Fruit fly (Drosophila melanogaster) whole organism, pupa: ENCODE results near the gene Sap-r.

Experiments
- CG10348 ChIP-seq: fragments of 200-800 bp; sonication (Bioruptor generic); IDR thresholded peaks from 2 replicates; pipeline ENCODE4 v1.3.6; 2022; ENCODE audit warnings: missing biosample characterization, missing genetic modification characterization
- CG12605 ChIP-seq: fragments of 200-800 bp; sonication (Bioruptor generic); IDR thresholded peaks from 2 replicates; pipeline ENCODE4 v1.3.6; 2022; ENCODE audit warnings: missing biosample characterization, missing genetic modification characterization
- CG13204 ChIP-seq: fragments of 200-800 bp; sonication (Bioruptor generic); optimal IDR thresholded peaks from 2 replicates; lab custom pipeline; 2018; ENCODE audit warnings: missing biosample characterization, mild to moderate bottlenecking, missing genetic modification characterization, moderate library complexity
- CG14655 ChIP-seq: fragments of 200-800 bp; sonication (Bioruptor generic); optimal IDR thresholded peaks from 3 replicates; lab custom pipeline; 2017; ENCODE audit warnings: mild to moderate bottlenecking, missing biosample characterization, missing genetic modification reagents, missing genetic modification characterization
- CG15710 ChIP-seq: fragments of 200-800 bp; sonication (Bioruptor generic); optimal IDR thresholded peaks from 2 replicates; lab custom pipeline; 2018; ENCODE audit warnings: missing biosample characterization, mild to moderate bottlenecking, missing genetic modification characterization, moderate library complexity
- CG17806 ChIP-seq: fragments of 200-800 bp; sonication (Bioruptor generic); optimal IDR thresholded peaks from 2 replicates; lab custom pipeline; 2018; ENCODE audit warnings: missing biosample characterization, mild to moderate bottlenecking, missing genetic modification characterization, moderate library complexity
- CG32121 ChIP-seq: fragments of 200-800 bp; sonication (Bioruptor generic); IDR thresholded peaks from 2 replicates; pipeline ENCODE4 v1.3.6; 2022; ENCODE audit warnings: missing biosample characterization, missing genetic modification characterization
- CG34367 ChIP-seq: fragments of 200-800 bp; sonication (Bioruptor generic); optimal IDR thresholded peaks from 2 replicates; lab custom pipeline; 2018; ENCODE audit warnings: missing biosample characterization, mild to moderate bottlenecking, missing genetic modification characterization
- CG4496 ChIP-seq: fragments of 200-800 bp; sonication (Bioruptor generic); IDR thresholded peaks from 3 replicates; pipeline ENCODE4 v1.3.6; 2022; ENCODE audit warnings: missing biosample characterization, missing genetic modification characterization
- CG8159 ChIP-seq: fragments of 200-800 bp; sonication (Bioruptor generic); optimal IDR thresholded peaks from 3 replicates; lab custom pipeline; 2018; ENCODE audit warnings: missing biosample characterization, mild to moderate bottlenecking, missing genetic modification characterization, moderate library complexity
- CG8301 ChIP-seq: fragments of 200-800 bp; sonication (Bioruptor generic); optimal IDR thresholded peaks from 2 replicates; lab custom pipeline; 2018; ENCODE audit warnings: missing biosample characterization, mild to moderate bottlenecking, missing genetic modification characterization
- CG9948 ChIP-seq: fragments of 200-800 bp; sonication (Bioruptor generic); optimal IDR thresholded peaks from 2 replicates; lab custom pipeline; 2018; ENCODE audit warnings: missing biosample characterization, mild to moderate bottlenecking, missing genetic modification characterization, moderate library complexity
- D1 ChIP-seq: fragments of 200-800 bp; sonication (Bioruptor generic); optimal IDR thresholded peaks from 2 replicates; lab custom pipeline; 2018; ENCODE audit warnings: missing biosample characterization, mild to moderate bottlenecking, missing genetic modification characterization, moderate library complexity
- EcR ChIP-seq: fragments of 200-800 bp; sonication (Bioruptor generic); optimal IDR thresholded peaks from 3 replicates; lab custom pipeline; 2019; ENCODE audit warnings: missing biosample characterization, missing genetic modification characterization, mild to moderate bottlenecking, moderate library complexity, missing genetic modification reagents
- Ets98B ChIP-seq: fragments of 200-800 bp; sonication (Bioruptor generic); IDR thresholded peaks from 2 replicates; pipeline ENCODE4 v1.3.6; 2022; ENCODE audit warnings: missing biosample characterization, missing genetic modification characterization
- Pif1A ChIP-seq: fragments of 200-800 bp; sonication (Bioruptor generic); optimal IDR thresholded peaks from 3 replicates; lab custom pipeline; 2016; ENCODE audit warnings: missing biosample characterization, missing genetic modification characterization
- Pif1B ChIP-seq: fragments of 200-800 bp; sonication (Bioruptor generic); optimal IDR thresholded peaks from 3 replicates; lab custom pipeline; 2016; ENCODE audit warnings: missing biosample characterization, missing genetic modification characterization
- Snoo ChIP-seq: fragments of 200-800 bp; sonication (Bioruptor generic); optimal IDR thresholded peaks from 3 replicates; lab custom pipeline; 2017; ENCODE audit warnings: missing biosample characterization, mild to moderate bottlenecking, missing genetic modification characterization, inconsistent platforms
- fd96Ca ChIP-seq: fragments of 200-800 bp; sonication (Bioruptor generic); IDR thresholded peaks from 3 replicates; pipeline ENCODE4 v1.3.6; 2022; ENCODE audit warnings: missing biosample characterization, missing genetic modification characterization
- gl ChIP-seq: fragments of 200-800 bp; sonication (Bioruptor generic); optimal IDR thresholded peaks from 2 replicates; lab custom pipeline; 2018; ENCODE audit warnings: missing biosample characterization, mild to moderate bottlenecking, missing genetic modification characterization
- rn ChIP-seq: fragments of 200-800 bp; sonication (Bioruptor generic); IDR thresholded peaks from 2 replicates; pipeline ENCODE4 v1.3.6; 2022; ENCODE audit warnings: missing biosample characterization, missing genetic modification characterization

The Sap-r gene

dm6 chr3R:30926033-30926432 lies 37.2 kb upstream of the Sap-r start:
- no peak for TF ChIP-seq EcR
- no peak for TF ChIP-seq CG13204 (GFP tag; lab: Kevin White, UChicago)
- no peak for TF ChIP-seq CG34367 (tag; lab: Kevin White, UChicago)
- no peak for TF ChIP-seq rn

dm6 chr3R:30925436-30925835 lies 36.6 kb upstream of the Sap-r start:
- no peak for TF ChIP-seq CG8301 (tag; lab: Kevin White, UChicago)
- no peak for TF ChIP-seq EcR
- TF ChIP-seq rn = no peak
- TF ChIP-seq Ets98B (GFP tag; lab: Robert Waterston, UW) = no peak
- no peak for TF ChIP-seq CG32121 (GFP tag; lab: Robert Waterston, UW)
- no peak for TF ChIP-seq gl (tag; lab: Kevin White, UChicago)
- TF ChIP-seq CG12605 (GFP tag; lab: Robert Waterston, UW) = no peak
- no peak for TF ChIP-seq Pif1A (GFP tag; lab: Kevin White, UChicago)
- no peak for TF ChIP-seq fd96Ca (GFP tag; lab: Robert Waterston, UW)
- TF ChIP-seq CG13204 (GFP tag; lab: Kevin White, UChicago) = no peak
- no peak for TF ChIP-seq CG10348 (GFP tag; lab: Robert Waterston, UW)
- TF ChIP-seq D1 (tag; lab: Kevin White, UChicago) = no peak
- TF ChIP-seq, all 21 proteins: peak for 0

- no peak for TF ChIP-seq EcR
- TF ChIP-seq CG8301 (tag; lab: Kevin White, UChicago) = no peak
- no peak for TF ChIP-seq Pif1B
- no peak for TF ChIP-seq CG12605 (GFP tag; lab: Robert Waterston, UW)
- TF ChIP-seq Ets98B (GFP tag; lab: Robert Waterston, UW) = no peak
- TF ChIP-seq fd96Ca (GFP tag; lab: Robert Waterston, UW) = no peak
- no peak for TF ChIP-seq Snoo (tag; lab: Kevin White, UChicago)
- no peak for TF ChIP-seq D1 (tag; lab: Kevin White, UChicago)
- no peak for TF ChIP-seq CG15710 (tag; lab: Kevin White, UChicago)
These were observed 34.7 kb upstream of the Sap-r start for dm6 chr3R:30923581-30923980.

dm6 chr3R:30922414-30922813 lies 33.6 kb upstream of the Sap-r start:
- TF ChIP-seq CG15710 (tag; lab: Kevin White, UChicago) (no peak), Ets98B (GFP tag; lab: Robert Waterston, UW) (no peak), Snoo (tag; lab: Kevin White, UChicago) (no peak), CG14655 (no peak), CG4496 (no peak), fd96Ca (GFP tag; lab: Robert Waterston, UW) (no peak), CG17806 (tag; lab: Kevin White, UChicago) (no peak), CG32121 (GFP tag; lab: Robert Waterston, UW) (no peak), CG34367 (tag; lab: Kevin White, UChicago) (no peak), Pif1B (no peak), CG8159 (no peak), Pif1A (GFP tag; lab: Kevin White, UChicago) (no peak), EcR (no peak), rn (no peak), gl (tag; lab: Kevin White, UChicago) (no peak), CG12605 (GFP tag; lab: Robert Waterston, UW) (no peak)

- TF ChIP-seq CG13204 (GFP tag; lab: Kevin White, UChicago) = no peak
These were observed 30.0 kb upstream of the Sap-r start for dm6 chr3R:30918872-30919271.

- no peak for TF ChIP-seq CG9948 (tag; lab: Kevin White, UChicago)
- no peak for TF ChIP-seq CG13204 (GFP tag; lab: Kevin White, UChicago)
- no peak for TF ChIP-seq Ets98B (GFP tag; lab: Robert Waterston, UW)
- no peak for TF ChIP-seq rn
- no peak for TF ChIP-seq CG8159
- no peak for TF ChIP-seq EcR
- TF ChIP-seq CG17806 (tag; lab: Kevin White, UChicago) = no peak
- TF ChIP-seq gl (tag; lab: Kevin White, UChicago) = no peak
- TF ChIP-seq CG8301 (tag; lab: Kevin White, UChicago) = no peak
- no peak for TF ChIP-seq Pif1A (GFP tag; lab: Kevin White, UChicago)
- no peak for TF ChIP-seq fd96Ca (GFP tag; lab: Robert Waterston, UW)
- TF ChIP-seq CG15710 (tag; lab: Kevin White, UChicago) = no peak
- no peak for TF ChIP-seq CG34367 (tag; lab: Kevin White, UChicago)
- TF ChIP-seq CG14655 = no peak
- TF ChIP-seq CG32121 (GFP tag; lab: Robert Waterston, UW) = no peak
These were observed 27.2 kb upstream of the Sap-r start for dm6 chr3R:30916024-30916423.

- TF ChIP-seq fd96Ca (GFP tag; lab: Robert Waterston, UW) (0 out of 3 replicates have a peak, but pooled peaks have one; percentile 24), CG9948 (tag; lab: Kevin White, UChicago) (no peak)
These were observed 26.4 kb upstream of the Sap-r start for dm6 chr3R:30915235-30915634.
